Worm (Caenorhabditis elegans): ENCODE results near the gene T26C11.9.
A peak's percentile ranks its signal among the peaks of the same experiment; 100 is the strongest.

T26C11.9 gene

ce11 chrX:1870991-1871390 is 17.3 kb upstream of the T26C11.9 start:
- TF ChIP-seq nhr-23 (tag; optimal IDR thresholded peaks at IDR 0.05) (no peak), nhr-129 (tag; optimal IDR thresholded peaks at IDR 0.05) (peak; percentile 19), lsy-2 (tag; optimal IDR thresholded peaks at IDR 0.05) (peak; percentile 55 to 74), unc-55 (GFP tag; optimal IDR thresholded peaks at IDR 0.05) (peak; percentile 22)

DNA sequence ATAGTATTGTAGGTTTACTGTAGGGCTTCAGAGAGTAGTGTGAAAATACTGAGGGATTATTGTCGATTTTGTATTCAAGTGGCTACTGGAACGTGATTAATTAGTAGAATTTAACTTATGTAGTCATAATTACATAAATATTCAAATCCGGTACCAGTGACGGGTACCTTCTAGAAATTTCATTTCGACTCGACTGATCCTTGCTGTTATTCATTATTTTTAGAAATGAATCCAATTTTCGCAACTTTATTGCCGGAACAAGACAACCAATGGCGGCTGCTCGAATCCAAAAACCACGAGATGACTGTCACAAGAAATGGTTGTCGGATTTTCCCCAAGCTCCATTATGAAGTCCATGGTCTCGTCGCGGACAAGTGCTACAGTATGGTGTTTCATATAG is 11.3 kb upstream of the T26C11.9 start, which contains the start of gene tbx-41:
TSS of gene tbx-41 (plus strand) at position 301 of the 400 bp plus-strand sequence.
- TF ChIP-seq R02D3.7 (tag; optimal IDR thresholded peaks at IDR 0.05): no peak
- no peak for TF ChIP-seq blmp-1 (tag; optimal IDR thresholded peaks at IDR 0.05; ENCODE audit: insufficient read depth)
- TF ChIP-seq unc-62 (GFP tag; optimal IDR thresholded peaks at IDR 0.05): no peak
- no peak for TF ChIP-seq unc-55 (GFP tag; optimal IDR thresholded peaks at IDR 0.05)
- TF ChIP-seq ztf-11 (tag; optimal IDR thresholded peaks at IDR 0.05): no peak
- no peak for TF ChIP-seq mdl-1 (tag; optimal IDR thresholded peaks at IDR 0.05)
- no peak for TF ChIP-seq lsy-2 (tag; optimal IDR thresholded peaks at IDR 0.05)
- no peak for TF ChIP-seq nhr-25 (tag; optimal IDR thresholded peaks at IDR 0.05)
- no peak for TF ChIP-seq nhr-21 (tag; optimal IDR thresholded peaks at IDR 0.05)
- TF ChIP-seq lin-11 (tag; optimal IDR thresholded peaks at IDR 0.05): no peak
- no peak for TF ChIP-seq ceh-16 (tag; optimal IDR thresholded peaks at IDR 0.05)
- no peak for TF ChIP-seq mbf-1 (tag; optimal IDR thresholded peaks at IDR 0.05)
- no peak for TF ChIP-seq crh-2 (tag; optimal IDR thresholded peaks at IDR 0.05)
- TF ChIP-seq nhr-237 (tag; optimal IDR thresholded peaks at IDR 0.05): no peak
- no peak for TF ChIP-seq zag-1 (tag; optimal IDR thresholded peaks at IDR 0.05)
- no peak for TF ChIP-seq alr-1 (tag; optimal IDR thresholded peaks at IDR 0.05)
- TF ChIP-seq sma-3 (GFP tag; optimal IDR thresholded peaks at IDR 0.05): no peak
- TF ChIP-seq lin-13 (GFP tag; optimal IDR thresholded peaks at IDR 0.05): no peak
- no peak for TF ChIP-seq fos-1 (tag; optimal IDR thresholded peaks at IDR 0.05)
- no peak for TF ChIP-seq nhr-10 (tag; optimal IDR thresholded peaks at IDR 0.05)

DNA sequence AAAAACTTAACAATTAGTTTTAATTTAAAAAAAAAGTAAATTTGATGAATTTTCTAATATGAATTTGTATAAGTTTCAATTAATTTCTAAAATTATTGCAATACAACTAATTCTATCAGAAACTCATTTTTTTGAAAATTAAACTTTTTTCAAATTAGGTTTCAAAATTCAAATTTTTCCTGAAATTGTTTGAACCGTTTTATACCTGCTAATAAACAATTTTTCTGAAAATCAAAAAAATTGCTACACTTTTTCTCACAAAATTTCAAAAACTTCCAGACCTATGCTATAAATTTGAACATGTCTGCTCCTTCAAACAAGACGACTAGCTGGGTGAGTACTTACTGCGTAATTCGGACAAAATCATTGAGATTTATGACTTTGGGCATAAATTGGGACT is 6.8 kb upstream of the T26C11.9 start, which contains the start of gene T26C11.8:
TSS of gene T26C11.8 (plus strand) at position 301 of the 400 bp plus-strand sequence.
- TF ChIP-seq alr-1 (tag; optimal IDR thresholded peaks at IDR 0.05): no peak
- TF ChIP-seq ztf-11 (tag; optimal IDR thresholded peaks at IDR 0.05): no peak
- no peak for TF ChIP-seq ceh-82 (tag; optimal IDR thresholded peaks at IDR 0.05)
- no peak for TF ChIP-seq peb-1 (tag; optimal IDR thresholded peaks at IDR 0.05)
- no peak for TF ChIP-seq mbf-1 (tag; optimal IDR thresholded peaks at IDR 0.05)
- TF ChIP-seq Y55F3AM.14 (GFP tag; optimal IDR thresholded peaks at IDR 0.05): no peak

ce11 chrX:1858616-1859015 is 5.0 kb upstream of the T26C11.9 start:
- TF ChIP-seq fos-1 (tag; optimal IDR thresholded peaks at IDR 0.05): no peak
- no peak for TF ChIP-seq ztf-4 (tag; optimal IDR thresholded peaks at IDR 0.05)
- peak; percentile 50 for TF ChIP-seq gmeb-1 (tag; optimal IDR thresholded peaks at IDR 0.05)
- TF ChIP-seq R02D3.7 (tag; optimal IDR thresholded peaks at IDR 0.05): no peak
- TF ChIP-seq peb-1 (tag; optimal IDR thresholded peaks at IDR 0.05): no peak
- TF ChIP-seq elt-3 (tag; optimal IDR thresholded peaks at IDR 0.05): no peak
- TF ChIP-seq lin-11 (tag; optimal IDR thresholded peaks at IDR 0.05): peak; percentile 56
- TF ChIP-seq C34F6.9 (tag; optimal IDR thresholded peaks at IDR 0.05): peak; percentile 14
- no peak for TF ChIP-seq Y55F3AM.14 (GFP tag; optimal IDR thresholded peaks at IDR 0.05)
- TF ChIP-seq nhr-11 (tag; optimal IDR thresholded peaks at IDR 0.05): no peak
- no peak for TF ChIP-seq lin-39 (tag; optimal IDR thresholded peaks at IDR 0.05)
- no peak for TF ChIP-seq mbf-1 (tag; optimal IDR thresholded peaks at IDR 0.05)
- peak; percentile 72 for TF ChIP-seq nhr-129 (tag; optimal IDR thresholded peaks at IDR 0.05)
- TF ChIP-seq mdl-1 (tag; optimal IDR thresholded peaks at IDR 0.05): peak in 1 of 2 experiments; percentile 17
- peak; percentile 31 for TF ChIP-seq F13H6.1 (tag; optimal IDR thresholded peaks at IDR 0.05)
- TF ChIP-seq lin-13 (GFP tag; optimal IDR thresholded peaks at IDR 0.05): peak; percentile 37
- no peak for TF ChIP-seq unc-39 (tag; optimal IDR thresholded peaks at IDR 0.05)
- TF ChIP-seq ama-1 (optimal IDR thresholded peaks at IDR 0.05): no peak
- TF ChIP-seq nhr-25 (tag; optimal IDR thresholded peaks at IDR 0.05): peak; percentile 10
- peak; percentile 35 for TF ChIP-seq nhr-21 (tag; optimal IDR thresholded peaks at IDR 0.05)
- TF ChIP-seq nhr-23 (tag; optimal IDR thresholded peaks at IDR 0.05): no peak
- peak in 1 of 2 experiments; percentile 62 for TF ChIP-seq lsy-2 (tag; optimal IDR thresholded peaks at IDR 0.05)
- TF ChIP-seq sma-3 (GFP tag; optimal IDR thresholded peaks at IDR 0.05): peak; percentile 65
- peak; percentile 7 for TF ChIP-seq ceh-16 (tag; optimal IDR thresholded peaks at IDR 0.05)
- no peak for TF ChIP-seq blmp-1 (tag; optimal IDR thresholded peaks at IDR 0.05; ENCODE audit: insufficient read depth)
- TF ChIP-seq unc-55 (GFP tag; optimal IDR thresholded peaks at IDR 0.05): peak; percentile 54

DNA sequence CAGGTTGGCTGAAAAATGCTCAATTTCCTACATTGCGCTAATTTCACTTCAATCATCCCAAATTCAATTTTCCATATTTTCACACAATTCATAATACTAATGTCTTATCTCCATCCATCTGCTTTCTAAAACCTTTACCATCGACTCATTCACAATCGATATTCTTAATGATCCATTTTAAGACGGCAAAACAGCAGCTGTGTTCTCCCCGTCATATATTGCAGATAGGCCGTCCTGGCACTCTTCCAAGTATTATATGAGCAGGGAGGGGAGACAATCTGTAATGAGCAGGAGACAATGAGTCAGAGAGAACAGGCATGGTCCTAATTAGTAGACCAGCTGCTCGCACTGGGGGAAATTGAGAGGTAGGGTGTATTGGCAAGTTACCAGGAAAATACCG is 4.1 kb upstream of the T26C11.9 start:
- TF ChIP-seq lsy-2 (tag; optimal IDR thresholded peaks at IDR 0.05) (no peak), nhr-11 (tag; optimal IDR thresholded peaks at IDR 0.05) (no peak), mbf-1 (tag; optimal IDR thresholded peaks at IDR 0.05) (no peak), sem-4 (tag; optimal IDR thresholded peaks at IDR 0.05) (no peak)
